Fruit fly (Drosophila melanogaster) whole organism, embryonic: ENCODE data around the gene CG8563.

ENCODE experiments used
- Aef1 ChIP-seq: fragments of 200-800 bp; sonication (Bioruptor generic); IDR thresholded peaks from 3 replicates; pipeline ENCODE4 v1.3.6; 2022; ENCODE audit warnings: missing biosample characterization, missing genetic modification characterization
- CG10959 ChIP-seq: fragments of 200-800 bp; sonication (Bioruptor generic); IDR thresholded peaks from 2 replicates; pipeline ENCODE4 v1.3.6; 2022; ENCODE audit warnings: missing biosample characterization, missing genetic modification characterization
- CG13123 ChIP-seq: fragments of 200-800 bp; sonication (Bioruptor generic); optimal IDR thresholded peaks from 2 replicates; lab custom pipeline; 2016; ENCODE audit warnings: missing biosample characterization, missing genetic modification characterization
- CG14710 ChIP-seq: fragments of 200-800 bp; sonication (Bioruptor generic); optimal IDR thresholded peaks from 3 replicates; lab custom pipeline; 2019; ENCODE audit warnings: missing biosample characterization, mild to moderate bottlenecking, missing genetic modification characterization, moderate library complexity
- CG15514 ChIP-seq: fragments of 200-800 bp; sonication (Bioruptor generic); optimal IDR thresholded peaks from 3 replicates; lab custom pipeline; 2017; ENCODE audit warnings: missing biosample characterization, missing genetic modification characterization, mild to moderate bottlenecking, moderate library complexity, missing genetic modification reagents
- CG16813 ChIP-seq: fragments of 200-800 bp; sonication (Bioruptor generic); IDR thresholded peaks from 3 replicates; pipeline ENCODE4 v1.3.6; 2022; ENCODE audit warnings: missing biosample characterization, missing genetic modification characterization; ENCODE audit not compliant: partially characterized antibody
- CG17186 ChIP-seq: fragments of 200-800 bp; sonication (Bioruptor generic); optimal IDR thresholded peaks from 3 replicates; lab custom pipeline; 2017; ENCODE audit warnings: missing biosample characterization, missing genetic modification reagents, missing genetic modification characterization
- CG18011 ChIP-seq: fragments of 200-800 bp; sonication (Bioruptor generic); optimal IDR thresholded peaks from 2 replicates; lab custom pipeline; 2017; ENCODE audit warnings: missing biosample characterization, missing genetic modification characterization, mild to moderate bottlenecking, moderate library complexity, missing genotype
- CG31365 ChIP-seq: fragments of 200-800 bp; sonication (Bioruptor generic); optimal IDR thresholded peaks from 2 replicates; lab custom pipeline; 2018; ENCODE audit warnings: missing biosample characterization, mild to moderate bottlenecking, missing genetic modification characterization
- CG3407 ChIP-seq: fragments of 200-800 bp; sonication (Bioruptor generic); optimal IDR thresholded peaks from 2 replicates; lab custom pipeline; 2018; ENCODE audit warnings: missing biosample characterization, mild to moderate bottlenecking, missing genetic modification characterization
- CG34422 ChIP-seq: fragments of 200-800 bp; sonication (Bioruptor generic); IDR thresholded peaks from 3 replicates; pipeline ENCODE4 v1.3.6; 2022; ENCODE audit warnings: missing biosample characterization, missing genetic modification characterization
- CG3726 ChIP-seq: fragments of 200-800 bp; sonication (Bioruptor generic); IDR thresholded peaks from 3 replicates; pipeline ENCODE4, ENCODE4 v1.3.6; 2022; ENCODE audit warnings: missing biosample characterization, missing genetic modification characterization
- CG5953 ChIP-seq: fragments of 200-800 bp; sonication (Bioruptor generic); IDR thresholded peaks from 2 replicates; pipeline ENCODE4 v1.3.6; 2022; ENCODE audit warnings: missing biosample characterization, missing genetic modification characterization
- CG6254 ChIP-seq: fragments of 200-800 bp; sonication (Bioruptor generic); optimal IDR thresholded peaks from 3 replicates; lab custom pipeline; 2017; ENCODE audit warnings: mild to moderate bottlenecking, missing biosample characterization, missing genetic modification reagents, missing genetic modification characterization
- CG6813 ChIP-seq: fragments of 200-800 bp; sonication (Bioruptor generic); optimal IDR thresholded peaks from 2 replicates; lab custom pipeline; 2017; ENCODE audit warnings: missing biosample characterization, missing genetic modification characterization, mild to moderate bottlenecking, moderate library complexity, missing genetic modification reagents
- CG8765 ChIP-seq: fragments of 200-800 bp; sonication (Bioruptor generic); IDR thresholded peaks from 2 replicates; pipeline ENCODE4 v1.3.6; 2022; ENCODE audit warnings: missing biosample characterization, missing genetic modification characterization
- CG9437 ChIP-seq: fragments of 200-800 bp; sonication (Bioruptor generic); optimal IDR thresholded peaks from 2 replicates; lab custom pipeline; 2018; ENCODE audit warnings: missing biosample characterization, mild to moderate bottlenecking, missing genetic modification characterization
- Dip3 ChIP-seq: fragments of 200-800 bp; sonication (Bioruptor generic); optimal IDR thresholded peaks from 3 replicates; lab custom pipeline; 2016; ENCODE audit warnings: missing biosample characterization, missing genetic modification characterization
- Ets65A ChIP-seq: fragments of 200-800 bp; sonication (Bioruptor generic); peaks from one replicate; lab custom pipeline; 2016; ENCODE audit warnings: missing biosample characterization, missing genetic modification characterization
- Fer2 ChIP-seq: fragments of 200-800 bp; sonication (Bioruptor generic); optimal IDR thresholded peaks from 2 replicates; lab custom pipeline; 2018; ENCODE audit warnings: missing biosample characterization, mild to moderate bottlenecking, missing genetic modification characterization, moderate library complexity
- Gsc ChIP-seq: fragments of 200-800 bp; sonication (Bioruptor generic); IDR thresholded peaks from 2 replicates; pipeline ENCODE4 v1.3.6; 2022; ENCODE audit warnings: missing biosample characterization, missing genetic modification characterization
- Gug ChIP-seq: fragments of 200-800 bp; sonication (Bioruptor generic); IDR thresholded peaks from 4 replicates; pipeline ENCODE4 v1.3.6; 2022; ENCODE audit warnings: missing biosample characterization, missing genetic modification characterization
- H15 ChIP-seq: fragments of 200-800 bp; sonication (Bioruptor generic); IDR thresholded peaks from 3 replicates; pipeline ENCODE4 v1.3.6; 2022; ENCODE audit warnings: missing biosample characterization, missing genetic modification characterization
- H2.0 ChIP-seq: fragments of 200-800 bp; sonication (Bioruptor generic); IDR thresholded peaks from 2 replicates; pipeline ENCODE4 v1.3.6; 2022; ENCODE audit warnings: missing biosample characterization, missing genetic modification characterization
- Hey ChIP-seq: fragments of 200-800 bp; sonication (Bioruptor generic); optimal IDR thresholded peaks from 3 replicates; lab custom pipeline; 2018; ENCODE audit warnings: missing biosample characterization, mild to moderate bottlenecking, missing genetic modification characterization
- MBD-R2 ChIP-seq: fragments of 200-800 bp; sonication (Bioruptor generic); IDR thresholded peaks from 2 replicates; pipeline ENCODE4 v1.3.6; 2022; ENCODE audit warnings: missing biosample characterization, missing genetic modification characterization
- MTF-1 ChIP-seq: fragments of 200-800 bp; sonication (Bioruptor generic); optimal IDR thresholded peaks from 2 replicates; lab custom pipeline; 2018; ENCODE audit warnings: missing biosample characterization, mild to moderate bottlenecking, missing genetic modification characterization, borderline replicate concordance
- Myb ChIP-seq: fragments of 200-800 bp; sonication (Bioruptor generic); optimal IDR thresholded peaks from 2 replicates; lab custom pipeline; 2016; ENCODE audit warnings: missing biosample characterization, missing genetic modification characterization
- Oli ChIP-seq: fragments of 200-800 bp; sonication (Bioruptor generic); optimal IDR thresholded peaks from 2 replicates; lab custom pipeline; 2018; ENCODE audit warnings: missing biosample characterization, mild to moderate bottlenecking, missing genetic modification characterization, moderate library complexity
- Pdp1 ChIP-seq, 2 experiments: fragments of 200-800 bp; sonication (Bioruptor generic); optimal IDR thresholded peaks; 3 replicates each; lab custom pipeline; 2016; ENCODE audit warnings: missing biosample characterization in 2 of 2, missing genetic modification characterization in 2 of 2, mild to moderate bottlenecking in 1 of 2, moderate library complexity in 1 of 2
- Six4 ChIP-seq: fragments of 200-800 bp; sonication (Bioruptor generic); optimal IDR thresholded peaks from 2 replicates; lab custom pipeline; 2016; ENCODE audit warnings: missing biosample characterization, missing genetic modification characterization
- TFAM ChIP-seq: fragments of 200-800 bp; sonication (Bioruptor generic); optimal IDR thresholded peaks from 2 replicates; lab custom pipeline; 2017; ENCODE audit warnings: missing biosample characterization, missing genetic modification characterization, inconsistent platforms
- bsh ChIP-seq, 2 experiments: fragments of 200-800 bp; sonication (Bioruptor generic); optimal IDR thresholded peaks; 2 replicates each; lab custom pipeline; 2017 to 2018; ENCODE audit warnings: mild to moderate bottlenecking in 2 of 2, missing biosample characterization in 2 of 2, missing genetic modification characterization in 2 of 2, moderate library complexity in 1 of 2
- chm ChIP-seq: fragments of 200-800 bp; sonication (Bioruptor generic); IDR thresholded peaks from 2 replicates; pipeline ENCODE4 v1.3.6; 2022; ENCODE audit warnings: missing biosample characterization, missing genetic modification characterization
- da ChIP-seq: fragments of 200-800 bp; sonication (Bioruptor generic); optimal IDR thresholded peaks from 2 replicates; lab custom pipeline; 2016; ENCODE audit warnings: missing biosample characterization, missing genetic modification characterization
- eve ChIP-seq, 2 experiments: fragments of >200 bp; optimal IDR thresholded peaks; 2 replicates each; lab custom pipeline; 2017; ENCODE audit warnings: missing biosample characterization in 2 of 2, missing genetic modification characterization in 2 of 2
- grau ChIP-seq: fragments of 200-800 bp; optimal IDR thresholded peaks from 3 replicates; lab custom pipeline; 2019; ENCODE audit warnings: missing biosample characterization, mild to moderate bottlenecking, missing genetic modification characterization, moderate library complexity
- jing ChIP-seq: fragments of 200-800 bp; sonication (Bioruptor generic); optimal IDR thresholded peaks from 2 replicates; lab custom pipeline; 2018; ENCODE audit warnings: missing biosample characterization, mild to moderate bottlenecking, missing genetic modification characterization
- lov ChIP-seq, 2 experiments: fragments of 200-800 bp in 1 of 2; fragments of >200 bp in 1 of 2; sonication (Bioruptor generic) in 1 of 2; IDR thresholded peaks in 1 of 2; optimal IDR thresholded peaks in 1 of 2; 2 replicates in 1 of 2; 3 replicates in 1 of 2; pipeline versions ENCODE4 v1.3.6 to Lab custom; 2017 to 2022; ENCODE audit warnings: missing biosample characterization in 1 of 2, missing genetic modification characterization in 1 of 2
- nau ChIP-seq: fragments of 200-800 bp; sonication (Bioruptor generic); optimal IDR thresholded peaks from 3 replicates; lab custom pipeline; 2017; ENCODE audit warnings: missing biosample characterization, mild to moderate bottlenecking, missing genetic modification characterization, missing genetic modification reagents
- nerfin-2 ChIP-seq: fragments of 200-800 bp; sonication (Bioruptor generic); IDR thresholded peaks from 2 replicates; pipeline ENCODE4 v1.3.6; 2022; ENCODE audit warnings: missing biosample characterization, missing genetic modification characterization; ENCODE audit not compliant: partially characterized antibody
- repo ChIP-seq: fragments of 200-800 bp; sonication (Bioruptor generic); optimal IDR thresholded peaks from 2 replicates; lab custom pipeline; 2016; ENCODE audit warnings: missing biosample characterization, missing genetic modification characterization
- row ChIP-seq: fragments of 200-800 bp; sonication (Bioruptor generic); IDR thresholded peaks from 3 replicates; pipeline ENCODE4 v1.3.6; 2022; ENCODE audit warnings: missing biosample characterization, missing genetic modification characterization
- sens ChIP-seq: fragments of 200-800 bp; sonication (Bioruptor generic); peaks from one replicate; lab custom pipeline; 2016; ENCODE audit warnings: missing biosample characterization, missing genetic modification characterization
- slbo ChIP-seq: fragments of 200-800 bp; sonication (Bioruptor generic); IDR thresholded peaks from 2 replicates; pipeline ENCODE4 v1.3.6; 2022; ENCODE audit warnings: missing biosample characterization, missing genetic modification characterization
- so ChIP-seq: fragments of 200-800 bp; sonication (Bioruptor generic); IDR thresholded peaks from 3 replicates; pipeline ENCODE4 v1.3.6; 2022; ENCODE audit warnings: missing biosample characterization, missing genetic modification characterization
- sr ChIP-seq: fragments of 200-800 bp; sonication (Bioruptor generic); IDR thresholded peaks from 3 replicates; pipeline ENCODE4 v1.3.6; 2022; ENCODE audit warnings: missing biosample characterization, missing genetic modification characterization
- stc ChIP-seq: fragments of 200-800 bp; sonication (Bioruptor generic); IDR thresholded peaks from 2 replicates; pipeline ENCODE4 v1.3.6; 2022; ENCODE audit warnings: missing biosample characterization, missing genetic modification characterization
- tio ChIP-seq: fragments of 200-800 bp; sonication (Bioruptor generic); optimal IDR thresholded peaks from 2 replicates; lab custom pipeline; 2017; ENCODE audit warnings: missing biosample characterization, missing genetic modification characterization, inconsistent platforms
- z ChIP-seq: fragments of 200-800 bp; sonication (Bioruptor generic); IDR thresholded peaks from 3 replicates; pipeline ENCODE4 v1.3.6; 2022; ENCODE audit warnings: missing biosample characterization, missing genetic modification characterization

The CG8563 gene

DNA sequence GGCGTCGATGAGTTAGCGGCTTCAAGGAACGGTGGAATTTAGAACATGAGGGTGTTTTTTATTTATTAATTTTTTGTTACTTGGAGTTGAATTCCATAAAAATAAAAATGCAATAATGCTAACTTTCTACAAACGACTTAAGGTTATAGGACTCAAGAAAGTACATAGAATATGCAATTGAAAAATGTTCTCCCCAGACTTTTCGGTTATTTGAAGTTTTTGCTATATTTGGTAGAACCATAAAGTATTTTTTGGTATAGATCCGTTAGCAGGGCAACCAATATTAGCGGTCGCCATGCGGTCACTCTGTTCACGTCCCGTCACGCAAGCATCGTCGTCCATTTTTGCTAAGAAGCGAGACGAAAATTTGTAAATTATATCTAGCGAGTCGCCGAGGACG is 21.0 kb upstream of the CG8563 start, which contains the start of gene akirin (continued):
- no peak for TF ChIP-seq eve (GFP tag; optimal IDR thresholded peaks at IDR 0.05; lab: Kevin White, UChicago)
- TF ChIP-seq stc: no peak; the same call in 1 of the 2 replicates
- TF ChIP-seq CG3407: no peak
- TF ChIP-seq sr (GFP tag; lab: Robert Waterston, UW): no peak
- TF ChIP-seq CG17186 (GFP tag; lab: Kevin White, UChicago): no peak
- TF ChIP-seq CG6813: no peak
- TF ChIP-seq CG6254 (GFP tag; lab: Kevin White, UChicago): no peak
- TF ChIP-seq so (GFP tag; lab: Robert Waterston, UW): no peak
- peak; percentile 22; the same call in 1 of the 3 replicates for TF ChIP-seq row (GFP tag; lab: Robert Waterston, UW)
- no peak for TF ChIP-seq lov (optimal IDR thresholded peaks at IDR 0.05; lab: Kevin White, UChicago)
- TF ChIP-seq lov (GFP tag; IDR thresholded peaks at IDR 0.05; lab: Robert Waterston, UW): no peak
- TF ChIP-seq CG9437 (GFP tag; lab: Kevin White, UChicago): no peak
- no peak for TF ChIP-seq jing (GFP tag; lab: Kevin White, UChicago)
- TF ChIP-seq sens (GFP tag; lab: Kevin White, UChicago): peak; percentile 12
- TF ChIP-seq CG34422 (GFP tag; lab: Robert Waterston, UW): no peak
- TF ChIP-seq Aef1 (GFP tag; lab: Robert Waterston, UW): no peak
- no peak for TF ChIP-seq CG3726
- no peak for TF ChIP-seq CG18011 (GFP tag; lab: Kevin White, UChicago)
- no peak for TF ChIP-seq CG8765 (GFP tag; lab: Robert Waterston, UW)
- no peak for TF ChIP-seq Ets65A (GFP tag; lab: Kevin White, UChicago)
- no peak for TF ChIP-seq H15 (GFP tag; lab: Robert Waterston, UW)
- TF ChIP-seq CG14710: peak; percentile 16
- TF ChIP-seq Pdp1 (GFP tag; optimal IDR thresholded peaks at IDR 0.05; lab: Kevin White, UChicago): peak in 1 of 2 experiments; percentile 22
- no peak for TF ChIP-seq MTF-1 (GFP tag; lab: Kevin White, UChicago)
- TF ChIP-seq CG15514 (GFP tag; lab: Kevin White, UChicago): peak; percentile 4
- TF ChIP-seq nau (GFP tag; lab: Kevin White, UChicago): no peak

DNA sequence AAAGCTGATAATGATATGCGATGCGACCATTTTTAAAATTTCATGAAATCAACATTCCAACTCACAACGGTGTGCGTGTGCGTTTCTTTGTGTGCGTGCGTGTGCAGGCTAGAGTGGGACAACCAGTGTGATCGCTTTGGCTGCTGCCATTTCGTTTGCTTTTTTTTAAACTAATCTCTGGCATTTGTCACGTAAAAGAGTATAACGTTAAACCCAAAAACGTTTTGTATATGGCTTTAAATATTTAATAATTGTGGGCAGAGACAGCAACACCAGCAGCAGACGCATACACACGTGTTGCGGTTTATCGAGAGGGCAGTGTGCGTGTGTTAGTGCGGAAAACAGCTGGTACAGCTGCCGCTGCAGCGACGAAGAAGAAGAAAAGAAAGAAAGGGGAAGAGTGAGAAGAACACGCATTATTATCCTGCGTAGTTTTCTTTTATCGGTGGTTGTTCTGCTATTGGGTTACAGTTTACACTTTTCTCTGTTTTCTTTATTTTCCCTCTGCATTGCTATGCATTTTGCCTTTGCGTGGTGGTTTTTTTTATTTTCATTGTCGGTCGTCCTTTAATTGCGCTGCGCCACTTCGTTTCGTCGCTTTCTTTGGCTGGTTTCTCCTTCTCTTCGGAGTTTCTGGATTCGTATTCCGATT is 20.2 kb upstream of the CG8563 start:
- TF ChIP-seq Gsc (GFP tag; lab: Robert Waterston, UW) (no peak), MBD-R2 (GFP tag; lab: Robert Waterston, UW) (no peak), Ets65A (GFP tag; lab: Kevin White, UChicago) (no peak), eve (GFP tag; optimal IDR thresholded peaks at IDR 0.05; lab: Kevin White, UChicago) (no peak), CG13123 (GFP tag; lab: Kevin White, UChicago) (no peak), tio (GFP tag; lab: Kevin White, UChicago) (no peak), CG10959 (GFP tag; lab: Robert Waterston, UW) (no peak), H2.0 (no peak), TFAM (GFP tag; lab: Kevin White, UChicago) (no peak), bsh (GFP tag; optimal IDR thresholded peaks at IDR 0.05; lab: Kevin White, UChicago) (no peak), Gug (GFP tag; lab: Robert Waterston, UW) (no peak), z (GFP tag; lab: Robert Waterston, UW) (no peak), Myb (GFP tag; lab: Kevin White, UChicago) (no peak), Six4 (no peak), Hey (tag; lab: Kevin White, UChicago) (no peak), CG5953 (GFP tag; lab: Robert Waterston, UW) (no peak), slbo (GFP tag; lab: Robert Waterston, UW) (no peak), Fer2 (no peak), CG31365 (no peak), CG16813 (GFP tag; lab: Robert Waterston, UW) (no peak), repo (GFP tag; lab: Kevin White, UChicago) (no peak), chm (GFP tag; lab: Robert Waterston, UW) (no peak), grau (tag; lab: Kevin White, UChicago) (no peak), Dip3 (GFP tag; lab: Kevin White, UChicago) (no peak), nerfin-2 (GFP tag; lab: Robert Waterston, UW) (no peak), da (GFP tag; lab: Kevin White, UChicago) (peak; percentile 47), Oli (no peak)
